Worm (Caenorhabditis elegans) whole organism, young adult: ENCODE data around the gene C07E3.10.
A peak's percentile ranks its signal among the peaks of the same experiment; 100 is the strongest.

ENCODE experiments used
- B0019.2 ChIP-seq: fragments of 200-800 bp; sonication (Bioruptor generic); conservative IDR thresholded peaks from 2 replicates; pipeline ENCODE4 v1.3.6; 2022; ENCODE audit warnings: missing genetic modification reagents, missing genetic modification characterization, missing compliant biosample characterization
- C06A6.2 ChIP-seq: fragments of 200-800 bp; sonication (Bioruptor generic); conservative IDR thresholded peaks from 2 replicates; pipeline ENCODE4 v1.3.6; 2022; ENCODE audit warnings: missing genetic modification characterization, missing compliant biosample characterization
- D2030.7 ChIP-seq: fragments of 200-800 bp; sonication (Bioruptor generic); IDR thresholded peaks from 2 replicates; pipeline ENCODE4 v1.3.6; 2022; ENCODE audit warnings: missing genetic modification reagents, missing genetic modification characterization, missing compliant biosample characterization
- F55B11.4 ChIP-seq: sonication (generic microtip); optimal IDR thresholded peaks from 2 replicates; lab custom pipeline; 2016; ENCODE audit warnings: missing compliant biosample characterization, missing genetic modification characterization, borderline replicate concordance; ENCODE audit not compliant: insufficient read depth
- Y79H2A.3 ChIP-seq: fragments of 200-800 bp; sonication (Bioruptor generic); conservative IDR thresholded peaks from 2 replicates; pipeline ENCODE4 v1.3.6; 2022; ENCODE audit warnings: missing genetic modification reagents, missing genetic modification characterization, missing compliant biosample characterization
- Y95B8A.8 ChIP-seq: fragments of 200-800 bp; sonication (Bioruptor generic); IDR thresholded peaks from 2 replicates; pipeline ENCODE4 v1.3.6; 2022; ENCODE audit warnings: missing genetic modification reagents, missing genetic modification characterization, missing compliant biosample characterization
- ZK185.1 ChIP-seq: sonication (generic microtip); optimal IDR thresholded peaks from 2 replicates; lab custom pipeline; 2016; ENCODE audit warnings: mild to moderate bottlenecking, missing genetic modification characterization, missing compliant biosample characterization; ENCODE audit not compliant: poor library complexity, severe bottlenecking
- ama-1 ChIP-seq, 3 experiments: fragments of 150-350 bp in 1 of 3; sonication (generic microtip) in 2 of 3; optimal IDR thresholded peaks; 2 replicates each; lab custom pipeline; 2014 to 2018; ENCODE audit warnings: missing biosample characterization in 2 of 3, missing genetic modification characterization in 2 of 3, missing genetic modification reagents in 2 of 3
- attf-3 ChIP-seq: fragments of 200-800 bp; sonication (Bioruptor generic); conservative IDR thresholded peaks from 2 replicates; pipeline ENCODE4 v1.3.6; 2022; ENCODE audit warnings: missing genetic modification reagents, missing genetic modification characterization, missing compliant biosample characterization
- attf-5 ChIP-seq: fragments of 200-800 bp; sonication (Bioruptor generic); optimal IDR thresholded peaks from 2 replicates; lab custom pipeline; 2018; ENCODE audit warnings: mild to moderate bottlenecking, missing genetic modification characterization, missing compliant biosample characterization
- cebp-1 ChIP-seq, 2 experiments: fragments of 200-800 bp in 1 of 2; sonication (Bioruptor generic) in 1 of 2; sonication (generic microtip) in 1 of 2; IDR thresholded peaks in 1 of 2; optimal IDR thresholded peaks in 1 of 2; 2 replicates each; pipeline versions ENCODE4 v1.3.6 to Lab custom; 2017 to 2022; ENCODE audit warnings: missing compliant biosample characterization in 2 of 2, missing genetic modification characterization in 2 of 2, mild to moderate bottlenecking in 1 of 2, missing genetic modification reagents in 1 of 2, moderate library complexity in 1 of 2
- ceh-100 ChIP-seq: fragments of 200-800 bp; sonication (Bioruptor generic); IDR thresholded peaks from 2 replicates; pipeline ENCODE4 v1.3.6; 2022; ENCODE audit warnings: missing genetic modification reagents, missing genetic modification characterization, missing compliant biosample characterization
- chd-7 ChIP-seq: sonication (generic microtip); optimal IDR thresholded peaks from 2 replicates; lab custom pipeline; 2016; ENCODE audit warnings: mild to moderate bottlenecking, missing genetic modification characterization, moderate library complexity, missing compliant biosample characterization
- dpff-1 ChIP-seq: sonication (generic microtip); optimal IDR thresholded peaks from 2 replicates; lab custom pipeline; 2017; ENCODE audit warnings: mild to moderate bottlenecking, missing genetic modification characterization, missing compliant biosample characterization
- dpl-1 ChIP-seq: fragments of 150-350 bp; optimal IDR thresholded peaks from 2 replicates; lab custom pipeline; 2014; ENCODE audit warnings: missing biosample characterization, missing genetic modification reagents, missing genetic modification characterization
- egl-18 ChIP-seq: fragments of 200-800 bp; sonication (Bioruptor generic); IDR thresholded peaks from 2 replicates; pipeline ENCODE4 v1.3.6; 2022; ENCODE audit warnings: missing genetic modification reagents, missing genetic modification characterization, missing compliant biosample characterization
- egrh-3 ChIP-seq: fragments of 200-800 bp; sonication (Bioruptor generic); IDR thresholded peaks from 2 replicates; pipeline ENCODE4 v1.3.6; 2022; ENCODE audit warnings: missing genetic modification reagents, missing genetic modification characterization, missing compliant biosample characterization
- ets-4 ChIP-seq: fragments of 200-800 bp; sonication (Bioruptor generic); optimal IDR thresholded peaks from 2 replicates; lab custom pipeline; 2018; ENCODE audit warnings: mild to moderate bottlenecking, missing genetic modification characterization, missing compliant biosample characterization
- fkh-3 ChIP-seq: sonication (generic microtip); optimal IDR thresholded peaks from 2 replicates; lab custom pipeline; 2016; ENCODE audit warnings: mild to moderate bottlenecking, missing genetic modification characterization, missing compliant biosample characterization
- gei-17 ChIP-seq: fragments of 200-800 bp; sonication (Bioruptor generic); optimal IDR thresholded peaks from 2 replicates; lab custom pipeline; 2018; ENCODE audit warnings: mild to moderate bottlenecking, missing genetic modification characterization, missing compliant biosample characterization
- hlh-26 ChIP-seq: fragments of 200-800 bp; sonication (Bioruptor generic); conservative IDR thresholded peaks from 2 replicates; pipeline ENCODE4 v1.3.6; 2022; ENCODE audit warnings: missing genetic modification reagents, missing genetic modification characterization, missing compliant biosample characterization
- hrde-1 ChIP-seq: sonication (generic microtip); optimal IDR thresholded peaks from 2 replicates; lab custom pipeline; 2016; ENCODE audit warnings: missing genetic modification characterization, mild to moderate bottlenecking, missing compliant biosample characterization, moderate library complexity, missing genotype, missing genetic modification reagents, borderline replicate concordance
- hsf-1 ChIP-seq: fragments of 200-800 bp; sonication (Bioruptor generic); IDR thresholded peaks from 2 replicates; pipeline ENCODE4 v1.3.6; 2022; ENCODE audit warnings: missing genetic modification reagents, missing genetic modification characterization, missing compliant biosample characterization
- lin-26 ChIP-seq: fragments of 200-800 bp; sonication (Bioruptor generic); IDR thresholded peaks from 2 replicates; pipeline ENCODE4 v1.3.6; 2022; ENCODE audit warnings: missing genetic modification reagents, missing genetic modification characterization, missing compliant biosample characterization
- lin-35 ChIP-seq, 3 experiments: fragments of 150-350 bp in 2 of 3; sonication (generic microtip) in 1 of 3; optimal IDR thresholded peaks; 2 replicates each; lab custom pipeline; 2014 to 2018; ENCODE audit warnings: missing biosample characterization in 3 of 3, missing genetic modification characterization in 3 of 3, missing genetic modification reagents in 3 of 3
- mcd-1 ChIP-seq: fragments of 200-800 bp; sonication (Bioruptor generic); IDR thresholded peaks from 2 replicates; pipeline ENCODE4 v1.3.6; 2022; ENCODE audit warnings: missing genetic modification reagents, missing genetic modification characterization, missing compliant biosample characterization
- nhr-27 ChIP-seq: fragments of 200-800 bp; sonication (Bioruptor generic); optimal IDR thresholded peaks from 2 replicates; lab custom pipeline; 2018; ENCODE audit warnings: mild to moderate bottlenecking, missing genetic modification characterization, moderate library complexity, missing compliant biosample characterization
- pha-4 ChIP-seq: fragments of 150-350 bp; sonication (generic microtip); optimal IDR thresholded peaks from 2 replicates; lab custom pipeline; 2014; ENCODE audit warnings: missing biosample characterization, missing genetic modification reagents, missing genetic modification characterization
- snpc-1.1 ChIP-seq: sonication (generic microtip); optimal IDR thresholded peaks from 2 replicates; lab custom pipeline; 2017; ENCODE audit warnings: missing genetic modification characterization, mild to moderate bottlenecking, missing compliant biosample characterization, antibody characterized with exemption, moderate library complexity, missing genotype, missing genetic modification reagents; ENCODE audit not compliant: insufficient read depth
- somi-1 ChIP-seq: fragments of 200-800 bp; sonication (Bioruptor generic); optimal IDR thresholded peaks from 2 replicates; lab custom pipeline; 2018; ENCODE audit warnings: mild to moderate bottlenecking, missing genetic modification characterization, missing compliant biosample characterization
- tbp1 ChIP-seq: fragments of 200-800 bp; sonication (Bioruptor generic); optimal IDR thresholded peaks from 2 replicates; lab custom pipeline; 2018; ENCODE audit warnings: mild to moderate bottlenecking, missing genetic modification characterization, missing compliant biosample characterization
- tlf-1 ChIP-seq: fragments of 200-800 bp; sonication (Bioruptor generic); optimal IDR thresholded peaks from 2 replicates; lab custom pipeline; 2018; ENCODE audit warnings: mild to moderate bottlenecking, missing genetic modification characterization, missing compliant biosample characterization
- xnd-1 ChIP-seq: sonication (generic microtip); optimal IDR thresholded peaks from 2 replicates; lab custom pipeline; 2016; ENCODE audit warnings: missing genotype, missing genetic modification reagents, missing genetic modification characterization, missing compliant biosample characterization
- zfh-2 ChIP-seq: fragments of 200-800 bp; sonication (Bioruptor generic); conservative IDR thresholded peaks from 2 replicates; pipeline ENCODE4 v1.3.6; 2022; ENCODE audit warnings: missing genetic modification reagents, missing genetic modification characterization, missing compliant biosample characterization
- ztf-18 ChIP-seq: sonication (generic microtip); optimal IDR thresholded peaks from 2 replicates; lab custom pipeline; 2016; ENCODE audit warnings: missing genotype, mild to moderate bottlenecking, missing genetic modification characterization, missing compliant biosample characterization
- ztf-26 ChIP-seq: sonication (generic microtip); optimal IDR thresholded peaks from 2 replicates; lab custom pipeline; 2017; ENCODE audit warnings: missing genetic modification characterization, missing compliant biosample characterization
- ztf-3 ChIP-seq: fragments of 200-800 bp; sonication (Bioruptor generic); optimal IDR thresholded peaks from 2 replicates; lab custom pipeline; 2018; ENCODE audit warnings: mild to moderate bottlenecking, missing genetic modification characterization, missing compliant biosample characterization

C07E3.10 gene

ce11 chrII:10389776-10390175 is 43.6 kb downstream of the C07E3.10 start (continued):
- TF ChIP-seq B0019.2 (GFP tag; lab: Robert Waterston, UW), result no peak

ce11 chrII:10390250-10390821 is 44.2 kb downstream of the C07E3.10 start:
- peak; percentile 66 for TF ChIP-seq somi-1
- 0 out of 2 replicates have a peak, but pooled peaks have one; percentile 5 for TF ChIP-seq egrh-3 (GFP tag; lab: Robert Waterston, UW)
- TF ChIP-seq tbp1 (GFP tag; lab: Kevin White, UChicago), result peak; percentile 19
- TF ChIP-seq Y79H2A.3 (GFP tag; lab: Robert Waterston, UW), result no peak
- TF ChIP-seq C06A6.2, result peak; percentile 44; the same call in 1 of the 2 replicates
- TF ChIP-seq D2030.7, result no peak
- TF ChIP-seq cebp-1 (GFP tag; IDR thresholded peaks at IDR 0.05; lab: Robert Waterston, UW), result no peak
- peak; percentile 13 for TF ChIP-seq cebp-1 (tag; optimal IDR thresholded peaks at IDR 0.05; lab: Kevin White, UChicago)
- peak in 1 of 3 experiments; percentile 65 for TF ChIP-seq lin-35 (GFP tag; optimal IDR thresholded peaks at IDR 0.05; lab: Kevin White, UChicago)
- peak; percentile 7 for TF ChIP-seq attf-5 (GFP tag; lab: Kevin White, UChicago)
- TF ChIP-seq, all 124 proteins: peak for 7

ce11 chrII:10390854-10391253 is 44.7 kb downstream of the C07E3.10 start, which contains the start of the genes T09F3.2 and T09F3.7:
Gene T09F3.2 (plus strand): TSS chrII:10391154.
Gene T09F3.7 (plus strand): TSS chrII:10391168.
- TF ChIP-seq ets-4 (GFP tag; lab: Kevin White, UChicago) (no peak), dpl-1 (GFP tag; lab: Kevin White, UChicago) (no peak), fkh-3 (no peak)

ce11 chrII:10393282-10394179 is 47.4 kb downstream of the C07E3.10 start, which contains the start of gene gpd-1:
Gene gpd-1 (plus strand): TSS chrII:10394129.
- TF ChIP-seq snpc-1.1 (tag; lab: Kevin White, UChicago), result peak; percentile 44
- peak; percentile 72 for TF ChIP-seq hrde-1
- no peak for TF ChIP-seq ztf-26 (tag; lab: Kevin White, UChicago)
- peak; percentile 35 for TF ChIP-seq chd-7 (tag; lab: Kevin White, UChicago)
- TF ChIP-seq ztf-18 (tag; lab: Kevin White, UChicago), result peak; percentile 5
- no peak for TF ChIP-seq ets-4 (GFP tag; lab: Kevin White, UChicago)
- no peak for TF ChIP-seq fkh-3
- TF ChIP-seq F55B11.4 (tag; lab: Kevin White, UChicago), result no peak
- no peak for TF ChIP-seq ZK185.1 (tag; lab: Kevin White, UChicago)
- TF ChIP-seq somi-1, result no peak
- peak; percentile 90 for TF ChIP-seq Y95B8A.8
- no peak for TF ChIP-seq dpff-1
- TF ChIP-seq ztf-3 (GFP tag; lab: Kevin White, UChicago), result no peak
- TF ChIP-seq gei-17 (GFP tag; lab: Kevin White, UChicago), result no peak
- no peak for TF ChIP-seq hlh-26 (GFP tag; lab: Robert Waterston, UW)
- TF ChIP-seq zfh-2 (GFP tag; lab: Robert Waterston, UW), result no peak
- peak; percentile 89 for TF ChIP-seq hsf-1 (GFP tag; lab: Robert Waterston, UW)
- 0 out of 2 replicates have a peak, but pooled peaks have one; percentile 50 for TF ChIP-seq attf-3
- TF ChIP-seq dpl-1 (GFP tag; lab: Kevin White, UChicago), result peak; percentile 94
- no peak for TF ChIP-seq pha-4 (tag; lab: Kevin White, UChicago)
- TF ChIP-seq mcd-1 (GFP tag; lab: Robert Waterston, UW), result peak; percentile 62
- no peak for TF ChIP-seq lin-26 (GFP tag; lab: Robert Waterston, UW)
- TF ChIP-seq tlf-1 (GFP tag; lab: Kevin White, UChicago), result peak; percentile 89
- peak; percentile 96 for TF ChIP-seq xnd-1 (tag; lab: Kevin White, UChicago)
- peak; percentile 46; the same call in 1 of the 2 replicates for TF ChIP-seq ceh-100 (GFP tag; lab: Robert Waterston, UW)
- no peak for TF ChIP-seq ama-1 (optimal IDR thresholded peaks at IDR 0.05; lab: Kevin White, UChicago)
- no peak for TF ChIP-seq ama-1 (GFP tag; optimal IDR thresholded peaks at IDR 0.05; lab: Kevin White, UChicago)
- TF ChIP-seq egl-18 (GFP tag; lab: Robert Waterston, UW), result no peak
- no peak for TF ChIP-seq nhr-27 (tag; lab: Kevin White, UChicago)
